Fruit fly (Drosophila melanogaster): ENCODE data around the gene CG12983.

Gene CG12983

dm6 chr3L:21009405-21010120 lies 43.0 kb upstream of the CG12983 start (continued):
- TF ChIP-seq Hr3 (GFP tag; optimal IDR thresholded peaks at IDR 0.05) (peak; percentile 8), CG34422 (GFP tag; IDR thresholded peaks at IDR 0.05) (peak; percentile 61), CG12104 (GFP tag; optimal IDR thresholded peaks at IDR 0.05) (peak; percentile 26), CG12769 (tag; optimal IDR thresholded peaks at IDR 0.05) (peak; percentile 30), CG15073 (GFP tag; optimal IDR thresholded peaks at IDR 0.05) (no peak), wdn (GFP tag; IDR thresholded peaks at IDR 0.05) (0 out of 2 replicates have a peak, but pooled peaks have one; percentile 43), Dref (GFP tag; IDR thresholded peaks at IDR 0.05) (no peak), CG7271 (tag; optimal IDR thresholded peaks at IDR 0.05) (no peak), aop (GFP tag; IDR thresholded peaks at IDR 0.05) (no peak), sisA (GFP tag; IDR thresholded peaks at IDR 0.05) (peak; percentile 63), CG17186 (GFP tag; optimal IDR thresholded peaks at IDR 0.05) (no peak), dan (GFP tag; IDR thresholded peaks at IDR 0.05) (no peak), Meics (GFP tag; optimal IDR thresholded peaks at IDR 0.05) (peak; percentile 50), CG2712 (tag; optimal IDR thresholded peaks at IDR 0.05) (no peak), CG6791 (GFP tag; IDR thresholded peaks at IDR 0.05; ENCODE audit: partially characterized antibody) (no peak), CG1529 (GFP tag; optimal IDR thresholded peaks at IDR 0.05) (no peak), luna (GFP tag; optimal IDR thresholded peaks at IDR 0.05) (no peak), corto (GFP tag; optimal IDR thresholded peaks at IDR 0.05) (peak; percentile 57), Antp (GFP tag; optimal IDR thresholded peaks at IDR 0.05) (peak; percentile 54), CG9215 (GFP tag; IDR thresholded peaks at IDR 0.05) (no peak; the same call in 1 of the 2 replicates), cas (GFP tag; IDR thresholded peaks at IDR 0.05) (no peak), CG11696 (GFP tag; IDR thresholded peaks at IDR 0.05) (peak; percentile 48; the same call in 1 of the 2 replicates), CG13775 (GFP tag; optimal IDR thresholded peaks at IDR 0.05) (peak; percentile 35), dmrt99B (tag; optimal IDR thresholded peaks at IDR 0.05) (peak; percentile 55), Asciz (GFP tag; optimal IDR thresholded peaks at IDR 0.05) (peak; percentile 37), chif (GFP tag; optimal IDR thresholded peaks at IDR 0.05) (peak; percentile 9 to 19), CG17359 (tag; optimal IDR thresholded peaks at IDR 0.05) (peak; percentile 60), sens (GFP tag) (peak; percentile 94), CG4730 (GFP tag; IDR thresholded peaks at IDR 0.05) (no peak; the same call in 1 of the 2 replicates), fd96Cb (tag; optimal IDR thresholded peaks at IDR 0.05) (no peak), CG16815 (GFP tag; optimal IDR thresholded peaks at IDR 0.05) (no peak), phol (tag; optimal IDR thresholded peaks at IDR 0.05) (peak; percentile 32), ewg (GFP tag; optimal IDR thresholded peaks at IDR 0.05) (peak; percentile 16), CG16863 (GFP tag; optimal IDR thresholded peaks at IDR 0.05) (peak; percentile 58), Bgb (GFP tag; IDR thresholded peaks at IDR 0.05; ENCODE audit: partially characterized antibody) (peak; percentile 51; the same call in 1 of the 2 replicates), bigmax (GFP tag; optimal IDR thresholded peaks at IDR 0.05) (peak; percentile 13), hth (optimal IDR thresholded peaks at IDR 0.05) (no peak), Side (GFP tag; optimal IDR thresholded peaks at IDR 0.05) (peak; percentile 53), sim (GFP tag; IDR thresholded peaks at IDR 0.05) (0 out of 2 replicates have a peak, but pooled peaks have one; percentile 53), HLH54F (GFP tag; optimal IDR thresholded peaks at IDR 0.05) (peak; percentile 49), eve (GFP tag; optimal IDR thresholded peaks at IDR 0.05) (peak in 1 of 2 experiments; percentile 76), tin (GFP tag; optimal IDR thresholded peaks at IDR 0.05) (peak; percentile 22), CG10462 (GFP tag; optimal IDR thresholded peaks at IDR 0.05) (no peak), CkIIα-i1 (GFP tag; IDR thresholded peaks at IDR 0.05) (no peak), Chrac-16 (GFP tag; optimal IDR thresholded peaks at IDR 0.05) (no peak), HHEX (GFP tag; optimal IDR thresholded peaks at IDR 0.05) (no peak), CG33557 (GFP tag; optimal IDR thresholded peaks at IDR 0.05) (no peak), lmd (GFP tag; IDR thresholded peaks at IDR 0.05) (no peak; the same call in 1 of the 2 replicates), CG18619 (GFP tag; optimal IDR thresholded peaks at IDR 0.05) (peak; percentile 27), wor (GFP tag; IDR thresholded peaks at IDR 0.05) (no peak; the same call in 1 of the 2 replicates)
